Fruit fly (Drosophila melanogaster): Measurements from ENCODE around the gene Sema1a.

- no peak for TF ChIP-seq ATbp (GFP tag; optimal IDR thresholded peaks at IDR 0.05)
- no peak for TF ChIP-seq CG8290 (GFP tag; optimal IDR thresholded peaks at IDR 0.05)
- no peak for TF ChIP-seq CG8290 (tag; optimal IDR thresholded peaks at IDR 0.05)
- no peak for TF ChIP-seq CG10147 (GFP tag; optimal IDR thresholded peaks at IDR 0.05)
- no peak for TF ChIP-seq danr (GFP tag; IDR thresholded peaks at IDR 0.05)
- TF ChIP-seq Lhr (GFP tag; optimal IDR thresholded peaks at IDR 0.05), result no peak
- no peak for TF ChIP-seq CG12104 (GFP tag; optimal IDR thresholded peaks at IDR 0.05)
- no peak for TF ChIP-seq nau (GFP tag; optimal IDR thresholded peaks at IDR 0.05)
- TF ChIP-seq NK7.1 (GFP tag; optimal IDR thresholded peaks at IDR 0.05), result no peak
- no peak for TF ChIP-seq Gsc (GFP tag; IDR thresholded peaks at IDR 0.05)
Observed at dm6 chr2L:8542234-8542572, 256 bp downstream of the Sema1a start.

Data from whole organism, embryonic.